Worm (Caenorhabditis elegans): ENCODE measurements around the gene inpp-5K.

DNA sequence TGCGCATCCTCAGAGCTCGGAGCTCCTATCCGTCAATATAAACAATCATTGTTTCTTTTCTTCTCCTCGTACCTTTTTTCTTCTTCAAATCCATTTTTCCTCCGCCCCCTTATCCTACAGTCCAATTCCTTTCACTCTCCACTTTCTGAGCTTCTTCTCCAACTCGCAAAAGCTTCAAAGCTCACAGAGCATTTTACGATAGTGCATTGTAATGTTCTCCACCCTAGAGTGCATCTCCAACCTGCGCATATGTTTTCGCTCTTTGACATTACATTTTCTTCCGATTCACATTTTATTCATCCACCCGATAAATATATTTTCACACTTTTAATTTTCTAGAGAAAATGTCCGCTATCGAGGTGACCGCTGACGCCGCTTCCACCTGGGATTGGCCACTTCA, 23.4 kb downstream of the inpp-5K start, which contains the start of gene hsp-12.2:
- TF ChIP-seq unc-39 (tag; optimal IDR thresholded peaks at IDR 0.05) (no peak), lin-11 (tag; optimal IDR thresholded peaks at IDR 0.05) (no peak), R02D3.7 (tag; optimal IDR thresholded peaks at IDR 0.05) (no peak), ZK546.5 (tag; optimal IDR thresholded peaks at IDR 0.05) (no peak), ztf-11 (tag; optimal IDR thresholded peaks at IDR 0.05) (no peak), nhr-11 (tag; optimal IDR thresholded peaks at IDR 0.05) (no peak), sem-4 (tag; optimal IDR thresholded peaks at IDR 0.05) (no peak), snpc-4 (tag; optimal IDR thresholded peaks at IDR 0.05) (no peak), elt-1 (tag; optimal IDR thresholded peaks at IDR 0.05) (no peak), skn-1 (tag; optimal IDR thresholded peaks at IDR 0.05) (no peak), F13H6.1 (tag; optimal IDR thresholded peaks at IDR 0.05) (no peak), egl-27 (tag; optimal IDR thresholded peaks at IDR 0.05) (no peak)

Data from whole organism, L2 larva.